Fruit fly (Drosophila melanogaster) whole organism, embryonic: ENCODE measurements around the gene MsrA.
A peak's percentile ranks its signal among the peaks of the same experiment; 100 is the strongest.

ENCODE experiments used
- Blimp-1 ChIP-seq: fragments of 200-800 bp; sonication (Bioruptor generic); optimal IDR thresholded peaks from 3 replicates; lab custom pipeline; 2018; ENCODE audit warnings: missing biosample characterization, missing genetic modification characterization, mild to moderate bottlenecking, moderate library complexity, missing genetic modification reagents
- CG10147 ChIP-seq: fragments of 200-800 bp; sonication (Bioruptor generic); optimal IDR thresholded peaks from 2 replicates; lab custom pipeline; 2019; ENCODE audit warnings: missing biosample characterization, mild to moderate bottlenecking, missing genetic modification characterization, moderate library complexity
- CG10274 ChIP-seq: fragments of 200-800 bp; sonication (Bioruptor generic); optimal IDR thresholded peaks from 3 replicates; lab custom pipeline; 2017; ENCODE audit warnings: missing biosample characterization, mild to moderate bottlenecking, missing genetic modification characterization
- CG12219 ChIP-seq: fragments of 200-800 bp; sonication (Bioruptor generic); optimal IDR thresholded peaks from 3 replicates; lab custom pipeline; 2018; ENCODE audit warnings: missing biosample characterization, mild to moderate bottlenecking, missing genetic modification characterization
- CG15514 ChIP-seq: fragments of 200-800 bp; sonication (Bioruptor generic); optimal IDR thresholded peaks from 3 replicates; lab custom pipeline; 2017; ENCODE audit warnings: missing biosample characterization, missing genetic modification characterization, mild to moderate bottlenecking, moderate library complexity, missing genetic modification reagents
- CG1602 ChIP-seq: fragments of 200-800 bp; sonication (Bioruptor generic); optimal IDR thresholded peaks from 3 replicates; lab custom pipeline; 2016; ENCODE audit warnings: missing biosample characterization, missing genetic modification characterization
- CG16815 ChIP-seq: fragments of 200-800 bp; sonication (Bioruptor generic); optimal IDR thresholded peaks from 3 replicates; lab custom pipeline; 2017; ENCODE audit warnings: missing biosample characterization, mild to moderate bottlenecking, missing genetic modification characterization
- CG17385 ChIP-seq: fragments of 200-800 bp; sonication (Bioruptor generic); optimal IDR thresholded peaks from 3 replicates; lab custom pipeline; 2018; ENCODE audit warnings: missing biosample characterization, mild to moderate bottlenecking, missing genetic modification characterization
- CG31388 ChIP-seq: fragments of 200-800 bp; sonication (Bioruptor generic); optimal IDR thresholded peaks from 2 replicates; lab custom pipeline; 2016; ENCODE audit warnings: missing biosample characterization, missing genetic modification characterization
- CG42726 ChIP-seq: fragments of 200-800 bp; sonication (Bioruptor generic); IDR thresholded peaks from 2 replicates; pipeline ENCODE4 v1.3.6; 2022; ENCODE audit warnings: missing biosample characterization, missing genetic modification characterization; ENCODE audit not compliant: partially characterized antibody
- CG4360 ChIP-seq: fragments of 200-800 bp; sonication (Bioruptor generic); IDR thresholded peaks from 2 replicates; pipeline ENCODE4 v1.3.6; 2022; ENCODE audit warnings: missing biosample characterization, missing genetic modification characterization
- CG4617 ChIP-seq: fragments of 200-800 bp; sonication (Bioruptor generic); optimal IDR thresholded peaks from 3 replicates; lab custom pipeline; 2016; ENCODE audit warnings: missing biosample characterization, missing genetic modification characterization, borderline replicate concordance
- CG4707 ChIP-seq: fragments of 200-800 bp; sonication (Bioruptor generic); optimal IDR thresholded peaks from 2 replicates; lab custom pipeline; 2018; ENCODE audit warnings: missing biosample characterization, mild to moderate bottlenecking, missing genetic modification characterization, moderate library complexity
- CG5953 ChIP-seq: fragments of 200-800 bp; sonication (Bioruptor generic); IDR thresholded peaks from 2 replicates; pipeline ENCODE4 v1.3.6; 2022; ENCODE audit warnings: missing biosample characterization, missing genetic modification characterization
- CG6791 ChIP-seq: fragments of 200-800 bp; sonication (Bioruptor generic); IDR thresholded peaks from 3 replicates; pipeline ENCODE4 v1.3.6; 2022; ENCODE audit warnings: missing biosample characterization, missing genetic modification characterization; ENCODE audit not compliant: partially characterized antibody
- CG7556 ChIP-seq: fragments of 200-800 bp; sonication (Bioruptor generic); optimal IDR thresholded peaks from 2 replicates; lab custom pipeline; 2017; ENCODE audit warnings: missing biosample characterization, mild to moderate bottlenecking, missing genetic modification characterization
- CG7987 ChIP-seq: fragments of 200-800 bp; sonication (Bioruptor generic); optimal IDR thresholded peaks from 2 replicates; lab custom pipeline; 2018; ENCODE audit warnings: missing biosample characterization, mild to moderate bottlenecking, missing genetic modification characterization, moderate library complexity
- CG8290 ChIP-seq, 3 experiments: fragments of 200-800 bp; sonication (Bioruptor generic); optimal IDR thresholded peaks; 2 replicates each; lab custom pipeline; 2016 to 2019; ENCODE audit warnings: missing biosample characterization in 3 of 3, missing genetic modification characterization in 3 of 3, mild to moderate bottlenecking in 2 of 3, moderate library complexity in 1 of 3
- CHES-1-like ChIP-seq: fragments of 200-800 bp; sonication (Bioruptor generic); optimal IDR thresholded peaks from 2 replicates; lab custom pipeline; 2016; ENCODE audit warnings: missing biosample characterization, missing genetic modification characterization
- Deaf1 ChIP-seq: fragments of 200-800 bp; optimal IDR thresholded peaks from 3 replicates; lab custom pipeline; 2019; ENCODE audit warnings: missing biosample characterization, mild to moderate bottlenecking, missing genetic modification characterization, moderate library complexity
- E2f2 ChIP-seq: fragments of 200-800 bp; sonication (Bioruptor generic); IDR thresholded peaks from 2 replicates; pipeline ENCODE4 v1.3.6; 2022; ENCODE audit warnings: missing biosample characterization, missing genetic modification characterization
- Elba2 ChIP-seq: fragments of 200-800 bp; sonication (Bioruptor generic); optimal IDR thresholded peaks from 3 replicates; lab custom pipeline; 2016; ENCODE audit warnings: missing biosample characterization, missing genetic modification characterization
- Ets65A ChIP-seq: fragments of 200-800 bp; sonication (Bioruptor generic); peaks from one replicate; lab custom pipeline; 2016; ENCODE audit warnings: missing biosample characterization, missing genetic modification characterization
- Fer2 ChIP-seq: fragments of 200-800 bp; sonication (Bioruptor generic); optimal IDR thresholded peaks from 2 replicates; lab custom pipeline; 2018; ENCODE audit warnings: missing biosample characterization, mild to moderate bottlenecking, missing genetic modification characterization, moderate library complexity
- H2.0 ChIP-seq: fragments of 200-800 bp; sonication (Bioruptor generic); IDR thresholded peaks from 2 replicates; pipeline ENCODE4 v1.3.6; 2022; ENCODE audit warnings: missing biosample characterization, missing genetic modification characterization
- Hey ChIP-seq: fragments of 200-800 bp; sonication (Bioruptor generic); optimal IDR thresholded peaks from 3 replicates; lab custom pipeline; 2018; ENCODE audit warnings: missing biosample characterization, mild to moderate bottlenecking, missing genetic modification characterization
- Kr ChIP-seq: fragments of 200-800 bp; sonication (Bioruptor generic); optimal IDR thresholded peaks from 2 replicates; lab custom pipeline; 2017; ENCODE audit warnings: missing biosample characterization, mild to moderate bottlenecking, missing genetic modification characterization
- Mad ChIP-seq: fragments of 200-800 bp; sonication (Bioruptor generic); optimal IDR thresholded peaks from 2 replicates; lab custom pipeline; 2016; ENCODE audit warnings: missing biosample characterization, missing genetic modification characterization
- Myb ChIP-seq: fragments of 200-800 bp; sonication (Bioruptor generic); optimal IDR thresholded peaks from 2 replicates; lab custom pipeline; 2016; ENCODE audit warnings: missing biosample characterization, missing genetic modification characterization
- Pdp1 ChIP-seq, 2 experiments: fragments of 200-800 bp; sonication (Bioruptor generic); optimal IDR thresholded peaks; 3 replicates each; lab custom pipeline; 2016; ENCODE audit warnings: missing biosample characterization in 2 of 2, missing genetic modification characterization in 2 of 2, mild to moderate bottlenecking in 1 of 2, moderate library complexity in 1 of 2
- Taf1 ChIP-seq: fragments of 200-800 bp; sonication (Bioruptor generic); IDR thresholded peaks from 2 replicates; pipeline ENCODE4 v1.3.6; 2022; ENCODE audit warnings: missing biosample characterization, missing genetic modification characterization
- Xbp1 ChIP-seq: fragments of 200-800 bp; sonication (Bioruptor generic); optimal IDR thresholded peaks from 3 replicates; lab custom pipeline; 2016; ENCODE audit warnings: missing biosample characterization, mild to moderate bottlenecking, missing genetic modification characterization
- ac ChIP-seq: fragments of 200-800 bp; sonication (Bioruptor generic); optimal IDR thresholded peaks from 3 replicates; lab custom pipeline; 2017; ENCODE audit warnings: missing biosample characterization, mild to moderate bottlenecking, missing genetic modification characterization
- ato ChIP-seq: fragments of 200-800 bp; sonication (Bioruptor generic); IDR thresholded peaks from 2 replicates; pipeline ENCODE4 v1.3.6; 2022; ENCODE audit warnings: missing biosample characterization, missing genetic modification characterization; ENCODE audit not compliant: partially characterized antibody
- az2 ChIP-seq: fragments of 200-800 bp; sonication (Bioruptor generic); optimal IDR thresholded peaks from 3 replicates; lab custom pipeline; 2016; ENCODE audit warnings: missing biosample characterization, missing genetic modification characterization
- bigmax ChIP-seq: fragments of 200-800 bp; sonication (Bioruptor generic); optimal IDR thresholded peaks from 2 replicates; lab custom pipeline; 2018; ENCODE audit warnings: missing biosample characterization, mild to moderate bottlenecking, missing genetic modification characterization
- chinmo ChIP-seq: fragments of 200-800 bp; sonication (Bioruptor generic); IDR thresholded peaks from 4 replicates; pipeline ENCODE4 v1.3.6; 2022; ENCODE audit warnings: missing biosample characterization, missing genetic modification characterization; ENCODE audit not compliant: partially characterized antibody
- crc ChIP-seq: fragments of 200-800 bp; sonication (Bioruptor generic); optimal IDR thresholded peaks from 2 replicates; lab custom pipeline; 2016; ENCODE audit warnings: missing biosample characterization, missing genetic modification characterization
- ems ChIP-seq: fragments of 200-800 bp; sonication (Bioruptor generic); optimal IDR thresholded peaks from 3 replicates; lab custom pipeline; 2016; ENCODE audit warnings: missing biosample characterization, missing genetic modification characterization
- en ChIP-seq: fragments of 200-800 bp; sonication (Bioruptor generic); optimal IDR thresholded peaks from 2 replicates; lab custom pipeline; 2016; ENCODE audit warnings: missing biosample characterization, missing genetic modification characterization
- her ChIP-seq: fragments of 200-800 bp; sonication (Bioruptor generic); optimal IDR thresholded peaks from 2 replicates; lab custom pipeline; 2016; ENCODE audit warnings: missing biosample characterization, missing genetic modification characterization
- luna ChIP-seq: fragments of 200-800 bp; sonication (Bioruptor generic); optimal IDR thresholded peaks from 2 replicates; lab custom pipeline; 2016; ENCODE audit warnings: missing biosample characterization, missing genetic modification characterization
- pnt ChIP-seq: fragments of 200-800 bp; sonication (Bioruptor generic); optimal IDR thresholded peaks from 3 replicates; lab custom pipeline; 2016; ENCODE audit warnings: missing biosample characterization, missing genetic modification characterization
- repo ChIP-seq: fragments of 200-800 bp; sonication (Bioruptor generic); optimal IDR thresholded peaks from 2 replicates; lab custom pipeline; 2016; ENCODE audit warnings: missing biosample characterization, missing genetic modification characterization
- slou ChIP-seq: fragments of 200-800 bp; sonication (Bioruptor generic); optimal IDR thresholded peaks from 3 replicates; lab custom pipeline; 2016; ENCODE audit warnings: missing biosample characterization, missing genetic modification characterization
- tin ChIP-seq: fragments of 200-800 bp; sonication (Bioruptor generic); optimal IDR thresholded peaks from 3 replicates; lab custom pipeline; 2016; ENCODE audit warnings: missing biosample characterization, missing genetic modification characterization
- tll ChIP-seq, 2 experiments: fragments of 200-800 bp in 1 of 2; fragments of >200 bp in 1 of 2; sonication (Bioruptor generic) in 1 of 2; optimal IDR thresholded peaks; 2 replicates each; lab custom pipeline; 2017 to 2019; ENCODE audit warnings: missing biosample characterization in 2 of 2, missing genetic modification characterization in 2 of 2, mild to moderate bottlenecking in 1 of 2, moderate library complexity in 1 of 2
- vnd ChIP-seq: fragments of 200-800 bp; sonication (Bioruptor generic); IDR thresholded peaks from 3 replicates; pipeline ENCODE4 v1.3.6; 2022; ENCODE audit warnings: missing biosample characterization, missing genetic modification characterization; ENCODE audit not compliant: partially characterized antibody

MsrA gene

dm6 chr3L:15532368-15533030, 21.6 kb downstream of the MsrA start (continued):
- TF ChIP-seq slou (no peak), Blimp-1 (GFP tag; lab: Kevin White, UChicago) (peak; percentile 34), CG7987 (GFP tag; lab: Kevin White, UChicago) (no peak), tin (no peak), crc (GFP tag; lab: Kevin White, UChicago) (no peak), CG16815 (GFP tag; lab: Kevin White, UChicago) (no peak), H2.0 (peak; percentile 55; the same call in 1 of the 2 replicates), Myb (GFP tag; lab: Kevin White, UChicago) (peak; percentile 14), Ets65A (GFP tag; lab: Kevin White, UChicago) (no peak), Xbp1 (GFP tag; lab: Kevin White, UChicago) (peak; percentile 3), CHES-1-like (no peak), ato (GFP tag; lab: Robert Waterston, UW) (no peak), her (GFP tag; lab: Kevin White, UChicago) (no peak), Mad (GFP tag; lab: Kevin White, UChicago) (no peak), CG17385 (GFP tag; lab: Kevin White, UChicago) (no peak), CG15514 (GFP tag; lab: Kevin White, UChicago) (no peak), Hey (tag; lab: Kevin White, UChicago) (no peak), CG1602 (GFP tag; lab: Kevin White, UChicago) (no peak), Kr (GFP tag; lab: Kevin White, UChicago) (no peak), az2 (GFP tag; lab: Kevin White, UChicago) (peak; percentile 16), CG8290 (GFP tag; optimal IDR thresholded peaks at IDR 0.05; lab: Kevin White, UChicago) (no peak), CG8290 (tag; optimal IDR thresholded peaks at IDR 0.05; lab: Kevin White, UChicago) (peak in 1 of 2 experiments; percentile 26), tll (GFP tag; optimal IDR thresholded peaks at IDR 0.05; lab: Kevin White, UChicago) (no peak), en (GFP tag; lab: Kevin White, UChicago) (no peak), repo (no peak), CG42726 (GFP tag; lab: Robert Waterston, UW) (no peak), ems (GFP tag; lab: Kevin White, UChicago) (no peak), Deaf1 (tag; lab: Kevin White, UChicago) (peak; percentile 69), CG10274 (GFP tag; lab: Kevin White, UChicago) (peak; percentile 6), CG4360 (GFP tag; lab: Robert Waterston, UW) (no peak), CG31388 (GFP tag; lab: Kevin White, UChicago) (no peak), bigmax (GFP tag; lab: Kevin White, UChicago) (no peak), luna (GFP tag; lab: Kevin White, UChicago) (no peak), CG4617 (GFP tag; lab: Kevin White, UChicago) (no peak), Fer2 (tag; lab: Kevin White, UChicago) (no peak), CG6791 (GFP tag; lab: Robert Waterston, UW) (no peak), pnt (GFP tag; lab: Kevin White, UChicago) (no peak), CG5953 (no peak), chinmo (GFP tag; lab: Robert Waterston, UW) (peak; percentile 86; the same call in 2 of the 4 replicates), CG7556 (peak; percentile 54), vnd (GFP tag; lab: Robert Waterston, UW) (no peak), CG12219 (no peak), Pdp1 (GFP tag; optimal IDR thresholded peaks at IDR 0.05; lab: Kevin White, UChicago) (peak in 1 of 2 experiments; percentile 32), CG10147 (GFP tag; lab: Kevin White, UChicago) (peak; percentile 32), Elba2 (no peak), ac (GFP tag; lab: Kevin White, UChicago) (no peak), Taf1 (GFP tag; lab: Robert Waterston, UW) (no peak), E2f2 (no peak), CG4707 (no peak)
